Worm (Caenorhabditis elegans) whole organism, young adult: Measurements from ENCODE around the gene ugt-23.

Experiments
- C17E4.6 ChIP-seq: fragments of 200-800 bp; sonication (Bioruptor generic); IDR thresholded peaks from 2 replicates; pipeline ENCODE4 v1.3.6; 2022; ENCODE audit warnings: missing genetic modification reagents, missing genetic modification characterization, missing compliant biosample characterization
- ama-1 ChIP-seq, 3 experiments: fragments of 150-350 bp in 1 of 3; sonication (generic microtip) in 2 of 3; optimal IDR thresholded peaks; 2 replicates each; lab custom pipeline; 2014 to 2018; ENCODE audit warnings: missing biosample characterization in 2 of 3, missing genetic modification characterization in 2 of 3, missing genetic modification reagents in 2 of 3
- ceh-79 ChIP-seq: sonication (generic microtip); optimal IDR thresholded peaks from 2 replicates; lab custom pipeline; 2017; ENCODE audit warnings: mild to moderate bottlenecking, missing genetic modification characterization, missing compliant biosample characterization
- dpff-1 ChIP-seq: sonication (generic microtip); optimal IDR thresholded peaks from 2 replicates; lab custom pipeline; 2017; ENCODE audit warnings: mild to moderate bottlenecking, missing genetic modification characterization, missing compliant biosample characterization
- madf-6 ChIP-seq: fragments of 200-800 bp; sonication (Bioruptor generic); IDR thresholded peaks from 2 replicates; pipeline ENCODE4 v1.3.6; 2022; ENCODE audit warnings: missing genetic modification reagents, missing genetic modification characterization, missing compliant biosample characterization
- nhr-120 ChIP-seq: fragments of 200-800 bp; sonication (Bioruptor generic); IDR thresholded peaks from 2 replicates; pipeline ENCODE4 v1.3.6; 2022; ENCODE audit warnings: missing genetic modification characterization, missing compliant biosample characterization
- snpc-4 ChIP-seq, 5 experiments: fragments of 150-350 bp in 1 of 5; sonication (generic microtip) in 4 of 5; optimal IDR thresholded peaks; 2 replicates each; lab custom pipeline; 2014 to 2018; ENCODE audit warnings: missing genetic modification characterization in 5 of 5, missing biosample characterization in 3 of 5, antibody characterized with exemption in 2 of 5, mild to moderate bottlenecking in 2 of 5, missing compliant biosample characterization in 2 of 5, missing genotype in 2 of 5, moderate library complexity in 2 of 5, missing genetic modification reagents in 1 of 5
- unc-62 ChIP-seq: fragments of 150-350 bp; optimal IDR thresholded peaks from 2 replicates; lab custom pipeline; 2014; ENCODE audit warnings: missing biosample characterization, missing genetic modification reagents, missing genetic modification characterization

- TF ChIP-seq snpc-4 (GFP tag; optimal IDR thresholded peaks at IDR 0.05; lab: Kevin White, UChicago) (no peak), snpc-4 (tag; optimal IDR thresholded peaks at IDR 0.05; lab: Kevin White, UChicago) (no peak), madf-6 (GFP tag; lab: Robert Waterston, UW) (no peak), nhr-120 (GFP tag; lab: Robert Waterston, UW) (no peak), C17E4.6 (no peak), ceh-79 (tag; lab: Kevin White, UChicago) (no peak), dpff-1 (tag; lab: Kevin White, UChicago) (no peak), unc-62 (GFP tag; lab: Kevin White, UChicago) (no peak), ama-1 (optimal IDR thresholded peaks at IDR 0.05; lab: Kevin White, UChicago) (no peak), ama-1 (GFP tag; optimal IDR thresholded peaks at IDR 0.05; lab: Kevin White, UChicago) (no peak)
Observed at ce11 chrX:9882112-9882511, 42.9 kb downstream of the ugt-23 start, which contains the start of gene glo-1.
